Worm (Caenorhabditis elegans) whole organism, young adult: ENCODE measurements around the gene cest-6.

Experiments
- B0261.1 ChIP-seq: sonication (generic microtip); optimal IDR thresholded peaks from 2 replicates; lab custom pipeline; 2016; ENCODE audit warnings: mild to moderate bottlenecking, missing genetic modification characterization, moderate library complexity, missing compliant biosample characterization
- D2030.7 ChIP-seq: fragments of 200-800 bp; sonication (Bioruptor generic); IDR thresholded peaks from 2 replicates; pipeline ENCODE4 v1.3.6; 2022; ENCODE audit warnings: missing genetic modification reagents, missing genetic modification characterization, missing compliant biosample characterization
- F10E7.11 ChIP-seq: sonication (generic microtip); optimal IDR thresholded peaks from 2 replicates; lab custom pipeline; 2017; ENCODE audit warnings: mild to moderate bottlenecking, missing genetic modification characterization, moderate library complexity, missing compliant biosample characterization
- F23B12.7 ChIP-seq: sonication (generic microtip); optimal IDR thresholded peaks from 2 replicates; lab custom pipeline; 2017; ENCODE audit warnings: missing genetic modification characterization, mild to moderate bottlenecking, missing compliant biosample characterization, antibody characterized with exemption, moderate library complexity; ENCODE audit not compliant: insufficient read depth
- F33H1.4 ChIP-seq: fragments of 200-800 bp; sonication (Bioruptor generic); IDR thresholded peaks from 2 replicates; pipeline ENCODE4 v1.3.6; 2022; ENCODE audit warnings: missing genetic modification reagents, missing genetic modification characterization, missing compliant biosample characterization
- F37B4.10 ChIP-seq: fragments of 200-800 bp; sonication (Bioruptor generic); IDR thresholded peaks from 2 replicates; pipeline ENCODE4 v1.3.6; 2022; ENCODE audit warnings: missing genetic modification characterization, missing compliant biosample characterization
- F49E8.2 ChIP-seq: sonication (generic microtip); optimal IDR thresholded peaks from 3 replicates; lab custom pipeline; 2017; ENCODE audit warnings: missing genetic modification characterization, mild to moderate bottlenecking, missing compliant biosample characterization, antibody characterized with exemption, moderate library complexity; ENCODE audit not compliant: insufficient read depth
- F52B5.7 ChIP-seq: sonication (generic microtip); optimal IDR thresholded peaks from 2 replicates; lab custom pipeline; 2016; ENCODE audit warnings: mild to moderate bottlenecking, missing genetic modification characterization, missing compliant biosample characterization
- Y53F4B.3 ChIP-seq: fragments of 200-800 bp; sonication (Bioruptor generic); IDR thresholded peaks from 2 replicates; pipeline ENCODE4 v1.3.6; 2022; ENCODE audit warnings: missing genetic modification reagents, missing genetic modification characterization, missing compliant biosample characterization
- ama-1 ChIP-seq, 3 experiments: fragments of 150-350 bp in 1 of 3; sonication (generic microtip) in 2 of 3; optimal IDR thresholded peaks; 2 replicates each; lab custom pipeline; 2014 to 2018; ENCODE audit warnings: missing biosample characterization in 2 of 3, missing genetic modification characterization in 2 of 3, missing genetic modification reagents in 2 of 3
- aptf-3 ChIP-seq: fragments of 200-800 bp; sonication (Bioruptor generic); IDR thresholded peaks from 2 replicates; pipeline ENCODE4 v1.3.6; 2022; ENCODE audit warnings: missing genetic modification characterization, missing compliant biosample characterization
- cebp-2 ChIP-seq: fragments of 200-800 bp; sonication (Bioruptor generic); IDR thresholded peaks from 2 replicates; pipeline ENCODE4 v1.3.6; 2022; ENCODE audit warnings: missing genetic modification characterization, missing compliant biosample characterization
- ceh-79 ChIP-seq: sonication (generic microtip); optimal IDR thresholded peaks from 2 replicates; lab custom pipeline; 2017; ENCODE audit warnings: mild to moderate bottlenecking, missing genetic modification characterization, missing compliant biosample characterization
- ceh-91 ChIP-seq: fragments of 200-800 bp; sonication (Bioruptor generic); IDR thresholded peaks from 2 replicates; pipeline ENCODE4 v1.3.6; 2022; ENCODE audit warnings: missing genetic modification reagents, missing genetic modification characterization, missing compliant biosample characterization
- chd-7 ChIP-seq: sonication (generic microtip); optimal IDR thresholded peaks from 2 replicates; lab custom pipeline; 2016; ENCODE audit warnings: mild to moderate bottlenecking, missing genetic modification characterization, moderate library complexity, missing compliant biosample characterization
- dox-1 ChIP-seq: fragments of 200-800 bp; sonication (Bioruptor generic); IDR thresholded peaks from 2 replicates; pipeline ENCODE4 v1.3.6; 2022; ENCODE audit warnings: missing genetic modification reagents, missing genetic modification characterization, missing compliant biosample characterization
- dpff-1 ChIP-seq: sonication (generic microtip); optimal IDR thresholded peaks from 2 replicates; lab custom pipeline; 2017; ENCODE audit warnings: mild to moderate bottlenecking, missing genetic modification characterization, missing compliant biosample characterization
- dpl-1 ChIP-seq: fragments of 150-350 bp; optimal IDR thresholded peaks from 2 replicates; lab custom pipeline; 2014; ENCODE audit warnings: missing biosample characterization, missing genetic modification reagents, missing genetic modification characterization
- efl-1 ChIP-seq: fragments of 150-350 bp; optimal IDR thresholded peaks from 2 replicates; lab custom pipeline; 2014; ENCODE audit warnings: missing biosample characterization, missing genetic modification reagents, missing genetic modification characterization
- ekl-4 ChIP-seq: fragments of 200-800 bp; sonication (Bioruptor generic); IDR thresholded peaks from 2 replicates; pipeline ENCODE4 v1.3.6; 2022; ENCODE audit warnings: missing genetic modification reagents, missing genetic modification characterization, missing compliant biosample characterization
- hmg-1.2 ChIP-seq: fragments of 200-800 bp; sonication (Bioruptor generic); IDR thresholded peaks from 2 replicates; pipeline ENCODE4 v1.3.6; 2022; ENCODE audit warnings: missing genetic modification reagents, missing genetic modification characterization, missing compliant biosample characterization
- hrde-1 ChIP-seq: sonication (generic microtip); optimal IDR thresholded peaks from 2 replicates; lab custom pipeline; 2016; ENCODE audit warnings: missing genetic modification characterization, mild to moderate bottlenecking, missing compliant biosample characterization, moderate library complexity, missing genotype, missing genetic modification reagents, borderline replicate concordance
- let-607 ChIP-seq, 2 experiments: fragments of 200-800 bp in 1 of 2; sonication (Bioruptor generic) in 1 of 2; sonication (generic microtip) in 1 of 2; optimal IDR thresholded peaks; 2 replicates each; lab custom pipeline; 2016 to 2018; ENCODE audit warnings: mild to moderate bottlenecking in 2 of 2, missing compliant biosample characterization in 2 of 2, missing genetic modification characterization in 2 of 2, moderate library complexity in 2 of 2, missing genotype in 1 of 2
- lin-26 ChIP-seq: fragments of 200-800 bp; sonication (Bioruptor generic); IDR thresholded peaks from 2 replicates; pipeline ENCODE4 v1.3.6; 2022; ENCODE audit warnings: missing genetic modification reagents, missing genetic modification characterization, missing compliant biosample characterization
- lin-54 ChIP-seq: fragments of 200-800 bp; sonication (Bioruptor generic); optimal IDR thresholded peaks from 2 replicates; lab custom pipeline; 2018; ENCODE audit warnings: mild to moderate bottlenecking, missing genetic modification characterization, missing compliant biosample characterization
- lsl-1 ChIP-seq: fragments of 200-800 bp; sonication (Bioruptor generic); optimal IDR thresholded peaks from 2 replicates; lab custom pipeline; 2018; ENCODE audit warnings: mild to moderate bottlenecking, missing genetic modification characterization, moderate library complexity, missing compliant biosample characterization
- lsy-27 ChIP-seq: sonication (generic microtip); optimal IDR thresholded peaks from 2 replicates; lab custom pipeline; 2017; ENCODE audit warnings: missing genetic modification characterization, mild to moderate bottlenecking, missing compliant biosample characterization, antibody characterized with exemption, missing genotype, borderline replicate concordance; ENCODE audit not compliant: insufficient read depth
- madf-8 ChIP-seq: fragments of 200-800 bp; sonication (Bioruptor generic); conservative IDR thresholded peaks from 2 replicates; pipeline ENCODE4 v1.3.6; 2022; ENCODE audit warnings: missing genetic modification reagents, missing genetic modification characterization, missing compliant biosample characterization
- nfya-1 ChIP-seq: sonication (generic microtip); optimal IDR thresholded peaks from 2 replicates; lab custom pipeline; 2017; ENCODE audit warnings: antibody characterized with exemption, missing compliant biosample characterization, missing genetic modification characterization, borderline replicate concordance; ENCODE audit not compliant: insufficient read depth
- nfya-2 ChIP-seq: fragments of 200-800 bp; sonication (Bioruptor generic); IDR thresholded peaks from 2 replicates; pipeline ENCODE4 v1.3.6; 2022; ENCODE audit warnings: missing genetic modification reagents, missing genetic modification characterization, missing compliant biosample characterization
- nfyb-1 ChIP-seq: fragments of 200-800 bp; sonication (Bioruptor generic); IDR thresholded peaks from 2 replicates; pipeline ENCODE4 v1.3.6; 2022; ENCODE audit warnings: missing genetic modification reagents, missing genetic modification characterization, missing compliant biosample characterization
- nhr-80 ChIP-seq: sonication (generic microtip); optimal IDR thresholded peaks from 2 replicates; lab custom pipeline; 2016; ENCODE audit warnings: missing genetic modification characterization, missing compliant biosample characterization
- rcor-1 ChIP-seq: fragments of 200-800 bp; sonication (Bioruptor generic); IDR thresholded peaks from 2 replicates; pipeline ENCODE4 v1.3.6; 2022; ENCODE audit warnings: missing genetic modification reagents, missing genetic modification characterization, missing compliant biosample characterization
- rpc-1 ChIP-seq, 2 experiments: fragments of 150-350 bp in 1 of 2; sonication (generic microtip) in 1 of 2; optimal IDR thresholded peaks; 2 replicates each; lab custom pipeline; 2014 to 2018; ENCODE audit warnings: missing biosample characterization in 1 of 2, missing genetic modification characterization in 1 of 2, missing genetic modification reagents in 1 of 2, missing genotype in 1 of 2
- sea-2 ChIP-seq: fragments of 200-800 bp; sonication (Bioruptor generic); IDR thresholded peaks from 2 replicates; pipeline ENCODE4 v1.3.6; 2022; ENCODE audit warnings: missing genetic modification characterization, missing compliant biosample characterization
- snpc-4 ChIP-seq, 5 experiments: fragments of 150-350 bp in 1 of 5; sonication (generic microtip) in 4 of 5; optimal IDR thresholded peaks; 2 replicates each; lab custom pipeline; 2014 to 2018; ENCODE audit warnings: missing genetic modification characterization in 5 of 5, missing biosample characterization in 3 of 5, antibody characterized with exemption in 2 of 5, mild to moderate bottlenecking in 2 of 5, missing compliant biosample characterization in 2 of 5, missing genotype in 2 of 5, moderate library complexity in 2 of 5, missing genetic modification reagents in 1 of 5
- tbp1 ChIP-seq: fragments of 200-800 bp; sonication (Bioruptor generic); optimal IDR thresholded peaks from 2 replicates; lab custom pipeline; 2018; ENCODE audit warnings: mild to moderate bottlenecking, missing genetic modification characterization, missing compliant biosample characterization
- ztf-18 ChIP-seq: sonication (generic microtip); optimal IDR thresholded peaks from 2 replicates; lab custom pipeline; 2016; ENCODE audit warnings: missing genotype, mild to moderate bottlenecking, missing genetic modification characterization, missing compliant biosample characterization
- ztf-22 ChIP-seq: fragments of 200-800 bp; sonication (Bioruptor generic); optimal IDR thresholded peaks from 2 replicates; lab custom pipeline; 2018; ENCODE audit warnings: mild to moderate bottlenecking, missing genetic modification characterization, moderate library complexity, missing compliant biosample characterization
- ztf-3 ChIP-seq: fragments of 200-800 bp; sonication (Bioruptor generic); optimal IDR thresholded peaks from 2 replicates; lab custom pipeline; 2018; ENCODE audit warnings: mild to moderate bottlenecking, missing genetic modification characterization, missing compliant biosample characterization

Gene cest-6

ce11 chrIV:6912851-6913588 lies 15.3 kb downstream of the cest-6 start, which contains the start of gene T22D1.3 (continued):
- TF ChIP-seq nfyb-1 (GFP tag; lab: Robert Waterston, UW) (peak; percentile 34; the same call in 1 of the 2 replicates), sea-2 (GFP tag; lab: Robert Waterston, UW) (no peak), lsy-27 (tag; lab: Kevin White, UChicago) (no peak), ztf-18 (tag; lab: Kevin White, UChicago) (peak; percentile 16), nfya-1 (tag; lab: Kevin White, UChicago) (no peak), dpff-1 (no peak), chd-7 (tag; lab: Kevin White, UChicago) (peak; percentile 26), hmg-1.2 (GFP tag; lab: Robert Waterston, UW) (peak; percentile 18; the same call in 1 of the 2 replicates), F10E7.11 (no peak), Y53F4B.3 (GFP tag; lab: Robert Waterston, UW) (no peak), lin-26 (no peak), F52B5.7 (tag; lab: Kevin White, UChicago) (no peak)

- peak; percentile 3 for TF ChIP-seq ztf-18 (tag; lab: Kevin White, UChicago)
- no peak for TF ChIP-seq rcor-1 (GFP tag; lab: Robert Waterston, UW)
- TF ChIP-seq madf-8 = peak; percentile 44; the same call in 1 of the 2 replicates
- TF ChIP-seq chd-7 (tag; lab: Kevin White, UChicago) = no peak
- TF ChIP-seq efl-1 (GFP tag; lab: Kevin White, UChicago) = peak; percentile 74
- TF ChIP-seq aptf-3 = no peak
- no peak for TF ChIP-seq cebp-2 (GFP tag; lab: Robert Waterston, UW)
- 0 out of 2 replicates have a peak, but pooled peaks have one; percentile 32 for TF ChIP-seq ceh-91 (GFP tag; lab: Robert Waterston, UW)
- no peak for TF ChIP-seq F37B4.10 (GFP tag; lab: Robert Waterston, UW)
- TF ChIP-seq tbp1 (GFP tag; lab: Kevin White, UChicago) = peak; percentile 5
- peak; percentile 56; the same call in 1 of the 2 replicates for TF ChIP-seq dox-1
- no peak for TF ChIP-seq ekl-4 (GFP tag; lab: Robert Waterston, UW)
- no peak for TF ChIP-seq ceh-79 (tag; lab: Kevin White, UChicago)
- TF ChIP-seq lsl-1 (GFP tag; lab: Kevin White, UChicago) = peak; percentile 59
- peak; percentile 1 for TF ChIP-seq nhr-80 (tag; lab: Kevin White, UChicago)
- no peak for TF ChIP-seq hrde-1
- peak; percentile 42 for TF ChIP-seq lin-54 (GFP tag; lab: Kevin White, UChicago)
- no peak for TF ChIP-seq B0261.1 (tag; lab: Kevin White, UChicago)
- no peak for TF ChIP-seq ztf-22 (GFP tag; lab: Kevin White, UChicago)
- no peak for TF ChIP-seq ama-1 (optimal IDR thresholded peaks at IDR 0.05; lab: Kevin White, UChicago)
- TF ChIP-seq ama-1 (GFP tag; optimal IDR thresholded peaks at IDR 0.05; lab: Kevin White, UChicago) = no peak
- TF ChIP-seq F49E8.2 = peak; percentile 40
- peak; percentile 74 to 82 for TF ChIP-seq let-607 (tag; optimal IDR thresholded peaks at IDR 0.05; lab: Kevin White, UChicago)
- no peak for TF ChIP-seq nfya-2 (GFP tag; lab: Robert Waterston, UW)
- TF ChIP-seq F23B12.7 (tag; lab: Kevin White, UChicago) = peak; percentile 28
- peak; percentile 29; the same call in 1 of the 2 replicates for TF ChIP-seq D2030.7 (GFP tag; lab: Robert Waterston, UW)
- TF ChIP-seq F33H1.4 (GFP tag; lab: Robert Waterston, UW) = peak; percentile 88
- no peak for TF ChIP-seq nfya-1 (tag; lab: Kevin White, UChicago)
- TF ChIP-seq rpc-1 (optimal IDR thresholded peaks at IDR 0.05; lab: Kevin White, UChicago) = no peak
- no peak for TF ChIP-seq rpc-1 (tag; optimal IDR thresholded peaks at IDR 0.05; lab: Kevin White, UChicago)
- no peak for TF ChIP-seq ztf-3 (GFP tag; lab: Kevin White, UChicago)
- TF ChIP-seq hmg-1.2 (GFP tag; lab: Robert Waterston, UW) = peak; percentile 31; the same call in 1 of the 2 replicates
- peak; percentile 18 for TF ChIP-seq dpl-1 (GFP tag; lab: Kevin White, UChicago)
- no peak for TF ChIP-seq snpc-4 (GFP tag; optimal IDR thresholded peaks at IDR 0.05; lab: Kevin White, UChicago)
- TF ChIP-seq snpc-4 (tag; optimal IDR thresholded peaks at IDR 0.05; lab: Kevin White, UChicago) = peak in 3 of 4 experiments; percentile 42 to 64 (median 63)
Observed at ce11 chrIV:6909863-6910733, 18.2 kb downstream of the cest-6 start, which contains the start of the genes rpn-1 and ribo-1. rpn-1 (minus strand) TSS chrIV:6909913. ribo-1 (plus strand) TSS chrIV:6910683.
